Worm (Caenorhabditis elegans) whole organism, L3 larva: ENCODE results near the gene T15B7.8.
A peak's percentile ranks its signal among the peaks of the same experiment; 100 is the strongest.

ENCODE experiments used
- ama-1 ChIP-seq: fragments of 150-350 bp; optimal IDR thresholded peaks from 2 replicates; lab custom pipeline; 2018
- ceh-28 ChIP-seq: fragments of 150-350 bp; optimal IDR thresholded peaks from 2 replicates; lab custom pipeline; 2014; ENCODE audit warnings: missing biosample characterization, missing genetic modification reagents, missing genetic modification characterization
- elt-2 ChIP-seq: sonication (generic microtip); optimal IDR thresholded peaks from 2 replicates; lab custom pipeline; 2016; ENCODE audit warnings: missing genetic modification reagents, mild to moderate bottlenecking, missing genetic modification characterization, missing compliant biosample characterization
- hmg-11 ChIP-seq: sonication (generic microtip); optimal IDR thresholded peaks from 2 replicates; lab custom pipeline; 2016; ENCODE audit warnings: missing genetic modification characterization, missing compliant biosample characterization
- jun-1 ChIP-seq: fragments of 150-350 bp; optimal IDR thresholded peaks from 2 replicates; lab custom pipeline; 2014; ENCODE audit warnings: missing biosample characterization, missing genetic modification reagents, missing genetic modification characterization
- lsy-12 ChIP-seq: sonication (generic microtip); optimal IDR thresholded peaks from 2 replicates; lab custom pipeline; 2016; ENCODE audit warnings: mild to moderate bottlenecking, missing genetic modification characterization, missing compliant biosample characterization
- mdl-1 ChIP-seq: fragments of 150-350 bp; optimal IDR thresholded peaks from 2 replicates; lab custom pipeline; 2014; ENCODE audit warnings: missing biosample characterization, missing genetic modification characterization
- nhr-11 ChIP-seq: fragments of 150-350 bp; optimal IDR thresholded peaks from 2 replicates; lab custom pipeline; 2014; ENCODE audit warnings: missing biosample characterization, missing genetic modification characterization
- pha-4 ChIP-seq: fragments of 150-350 bp; optimal IDR thresholded peaks from 2 replicates; lab custom pipeline; 2014; ENCODE audit warnings: missing biosample characterization, missing genetic modification reagents, missing genetic modification characterization
- skn-1 ChIP-seq: fragments of 150-350 bp; optimal IDR thresholded peaks from 2 replicates; lab custom pipeline; 2014; ENCODE audit warnings: missing biosample characterization, missing genetic modification characterization
- unc-39 ChIP-seq: sonication (generic microtip); optimal IDR thresholded peaks from 4 replicates; lab custom pipeline; 2017; ENCODE audit warnings: missing biosample characterization, missing genetic modification characterization
- ztf-11 ChIP-seq: fragments of 150-350 bp; optimal IDR thresholded peaks from 2 replicates; lab custom pipeline; 2014; ENCODE audit warnings: missing biosample characterization, missing genetic modification characterization

T15B7.8 gene

DNA sequence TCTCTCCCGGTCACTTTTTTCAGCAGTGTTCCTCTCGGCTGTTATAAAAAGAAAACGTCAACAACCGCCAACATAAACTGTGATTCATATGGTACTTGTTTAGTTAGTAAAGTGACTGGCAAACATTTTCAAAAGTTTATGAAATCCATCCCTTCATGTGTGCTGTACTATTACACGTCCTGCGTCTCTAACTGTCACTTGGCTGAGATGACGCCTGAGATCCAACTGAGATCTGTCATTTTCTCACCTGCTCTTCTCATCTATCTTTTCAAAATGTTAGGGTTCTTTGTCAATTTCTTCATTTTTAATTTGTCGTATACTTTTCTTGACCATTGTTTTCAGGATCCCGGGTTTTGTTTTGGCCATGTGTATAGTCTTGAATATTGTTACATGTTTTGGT lies 53.1 kb downstream of the T15B7.8 start:
- TF ChIP-seq unc-39 = no peak
- no peak for TF ChIP-seq ceh-28 (tag; lab: Kevin White, UChicago)
- TF ChIP-seq pha-4 (tag; lab: Kevin White, UChicago) = peak; percentile 35
- TF ChIP-seq elt-2 (tag; lab: Kevin White, UChicago) = no peak

DNA sequence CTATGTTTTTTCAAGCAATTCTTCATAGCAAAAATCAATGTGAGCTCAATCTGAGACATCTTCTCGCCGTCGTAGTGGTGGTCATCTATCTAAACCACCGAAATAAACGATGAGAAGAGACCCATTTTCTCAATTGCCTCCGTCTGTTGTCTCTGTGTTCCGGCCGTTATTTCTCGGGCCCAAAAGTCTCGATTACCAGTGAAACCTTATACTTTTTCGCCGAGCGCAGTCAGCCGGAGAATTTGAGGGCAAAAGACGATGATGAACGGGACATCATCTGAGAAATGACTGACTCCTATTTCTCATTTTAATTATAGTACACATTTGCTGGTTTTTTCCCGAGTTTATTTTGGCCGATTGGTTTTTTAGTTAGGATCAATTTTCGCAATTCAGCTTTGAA lies 54.2 kb downstream of the T15B7.8 start:
- TF ChIP-seq skn-1 (tag; lab: Kevin White, UChicago) (no peak), mdl-1 (tag; lab: Kevin White, UChicago) (no peak), ama-1 (lab: Kevin White, UChicago) (no peak), lsy-12 (tag; lab: Kevin White, UChicago) (no peak), nhr-11 (tag; lab: Kevin White, UChicago) (no peak), ztf-11 (tag; lab: Kevin White, UChicago) (no peak), jun-1 (tag; lab: Kevin White, UChicago) (no peak), hmg-11 (tag; lab: Kevin White, UChicago) (peak; percentile 7)
- TF ChIP-seq, all 47 proteins: peak for 1
